Worm (Caenorhabditis elegans) whole organism, L4 larva: ENCODE results near the gene C30F2.4.

Source experiments
- D1046.2 ChIP-seq: fragments of 200-800 bp; sonication (Bioruptor generic); IDR thresholded peaks from 2 replicates; pipeline ENCODE4 v1.3.6; 2022; ENCODE audit warnings: missing genetic modification characterization, missing compliant biosample characterization
- F26F4.8 ChIP-seq: fragments of 200-800 bp; sonication (Bioruptor generic); conservative IDR thresholded peaks from 2 replicates; pipeline ENCODE4 v1.3.6; 2022; ENCODE audit warnings: missing genetic modification characterization, missing compliant biosample characterization
- F37D6.2 ChIP-seq: sonication (generic microtip); optimal IDR thresholded peaks from 2 replicates; lab custom pipeline; 2016; ENCODE audit warnings: mild to moderate bottlenecking, missing genetic modification characterization, missing compliant biosample characterization
- R02D3.7 ChIP-seq: fragments of 150-350 bp; sonication (generic microtip); optimal IDR thresholded peaks from 3 replicates; lab custom pipeline; 2014; ENCODE audit warnings: missing biosample characterization, missing genetic modification characterization
- T26A8.4 ChIP-seq: fragments of 200-800 bp; sonication (Bioruptor generic); IDR thresholded peaks from 2 replicates; pipeline ENCODE4 v1.3.6; 2022; ENCODE audit warnings: missing genetic modification characterization, missing compliant biosample characterization
- Y48G9A.11 ChIP-seq: fragments of 200-800 bp; sonication (Bioruptor generic); IDR thresholded peaks from 2 replicates; pipeline ENCODE4 v1.3.6; 2022; ENCODE audit warnings: missing genetic modification reagents, missing genetic modification characterization, missing compliant biosample characterization
- Y5F2A.4 ChIP-seq: fragments of 200-800 bp; sonication (Bioruptor generic); optimal IDR thresholded peaks from 2 replicates; lab custom pipeline; 2018; ENCODE audit warnings: mild to moderate bottlenecking, missing genetic modification characterization, missing compliant biosample characterization
- ZK337.2 ChIP-seq: fragments of 200-800 bp; sonication (Bioruptor generic); IDR thresholded peaks from 2 replicates; pipeline ENCODE4 v1.3.6; 2022; ENCODE audit warnings: missing genetic modification reagents, missing genetic modification characterization, missing compliant biosample characterization
- ZK546.5 ChIP-seq, 2 experiments: sonication (generic microtip); optimal IDR thresholded peaks; 2 replicates each; lab custom pipeline; 2017; ENCODE audit warnings: missing biosample characterization in 2 of 2, missing genetic modification characterization in 2 of 2
- aha-1 ChIP-seq: fragments of 150-350 bp; peaks from one replicate; lab custom pipeline; 2014; ENCODE audit warnings: missing biosample characterization, missing genetic modification characterization
- aly-2 ChIP-seq: sonication (generic microtip); optimal IDR thresholded peaks from 2 replicates; lab custom pipeline; 2018; ENCODE audit warnings: missing biosample characterization, missing genetic modification characterization
- ama-1 ChIP-seq: fragments of 150-350 bp; optimal IDR thresholded peaks from 2 replicates; lab custom pipeline; 2014; ENCODE audit warnings: inconsistent platforms, mixed read lengths
- ceh-20 ChIP-seq: fragments of 200-800 bp; sonication (Bioruptor generic); IDR thresholded peaks from 2 replicates; pipeline ENCODE4 v1.3.6; 2022; ENCODE audit warnings: missing genetic modification reagents, missing genetic modification characterization, missing compliant biosample characterization
- ceh-44 ChIP-seq: fragments of 200-800 bp; sonication (Bioruptor generic); IDR thresholded peaks from 2 replicates; pipeline ENCODE4 v1.3.6; 2022; ENCODE audit warnings: missing genetic modification reagents, missing genetic modification characterization, missing compliant biosample characterization
- ctbp-1 ChIP-seq: fragments of 200-800 bp; sonication (Bioruptor generic); IDR thresholded peaks from 2 replicates; pipeline ENCODE4 v1.3.6; 2022; ENCODE audit warnings: missing genetic modification reagents, missing genetic modification characterization, missing compliant biosample characterization
- daf-12 ChIP-seq: fragments of 150-350 bp; optimal IDR thresholded peaks from 2 replicates; lab custom pipeline; 2014; ENCODE audit warnings: missing biosample characterization, missing genetic modification reagents, missing genetic modification characterization
- dmd-8 ChIP-seq: fragments of 200-800 bp; sonication (Bioruptor generic); IDR thresholded peaks from 2 replicates; pipeline ENCODE4 v1.3.6; 2022; ENCODE audit warnings: missing genetic modification characterization, missing compliant biosample characterization
- dve-1 ChIP-seq: sonication (generic microtip); optimal IDR thresholded peaks from 2 replicates; lab custom pipeline; 2017; ENCODE audit warnings: antibody characterized with exemption, mild to moderate bottlenecking, missing genetic modification characterization, missing compliant biosample characterization; ENCODE audit not compliant: insufficient read depth
- egl-43 ChIP-seq: fragments of 200-800 bp; sonication (Bioruptor generic); IDR thresholded peaks from 2 replicates; pipeline ENCODE4 v1.3.6; 2022; ENCODE audit warnings: missing genetic modification reagents, missing genetic modification characterization, missing compliant biosample characterization
- fkh-10 ChIP-seq: fragments of 150-350 bp; optimal IDR thresholded peaks from 2 replicates; lab custom pipeline; 2014; ENCODE audit warnings: missing biosample characterization, missing genetic modification reagents, missing genetic modification characterization
- hif-1 ChIP-seq, 2 experiments: sonication (generic microtip); optimal IDR thresholded peaks; 2 replicates each; lab custom pipeline; 2016 to 2017; ENCODE audit warnings: missing compliant biosample characterization in 2 of 2, missing genetic modification characterization in 2 of 2, missing genetic modification reagents in 2 of 2, missing genotype in 2 of 2, mild to moderate bottlenecking in 1 of 2
- jun-1 ChIP-seq: fragments of 150-350 bp; optimal IDR thresholded peaks from 2 replicates; lab custom pipeline; 2014; ENCODE audit warnings: missing biosample characterization, missing genetic modification reagents, missing genetic modification characterization
- lim-7 ChIP-seq: fragments of 200-800 bp; sonication (Bioruptor generic); IDR thresholded peaks from 2 replicates; pipeline ENCODE4 v1.3.6; 2022; ENCODE audit warnings: missing genetic modification characterization, missing compliant biosample characterization
- lin-1 ChIP-seq: fragments of 200-800 bp; sonication (Bioruptor generic); IDR thresholded peaks from 2 replicates; pipeline ENCODE4 v1.3.6; 2022; ENCODE audit warnings: missing genetic modification reagents, missing genetic modification characterization, missing compliant biosample characterization
- lin-15B ChIP-seq: fragments of 150-350 bp; sonication (generic microtip); optimal IDR thresholded peaks from 3 replicates; lab custom pipeline; 2014; ENCODE audit warnings: missing biosample characterization, missing genetic modification characterization
- lin-38 ChIP-seq: fragments of 200-800 bp; sonication (Bioruptor generic); IDR thresholded peaks from 2 replicates; pipeline ENCODE4 v1.3.6; 2022; ENCODE audit warnings: missing genetic modification reagents, missing genetic modification characterization, missing compliant biosample characterization
- madf-9 ChIP-seq: fragments of 200-800 bp; sonication (Bioruptor generic); conservative IDR thresholded peaks from 2 replicates; pipeline ENCODE4 v1.3.6; 2022; ENCODE audit warnings: missing genetic modification reagents, missing genetic modification characterization, missing compliant biosample characterization
- mdt-29 ChIP-seq: fragments of 200-800 bp; sonication (Bioruptor generic); IDR thresholded peaks from 2 replicates; pipeline ENCODE4 v1.3.6; 2022; ENCODE audit warnings: missing genetic modification reagents, missing genetic modification characterization, missing compliant biosample characterization
- mes-2 ChIP-seq: sonication (generic microtip); optimal IDR thresholded peaks from 2 replicates; lab custom pipeline; 2016; ENCODE audit warnings: missing genotype, mild to moderate bottlenecking, missing genetic modification characterization, missing compliant biosample characterization; ENCODE audit not compliant: poor library complexity, severe bottlenecking
- mxl-2 ChIP-seq: fragments of 200-800 bp; sonication (Bioruptor generic); conservative IDR thresholded peaks from 2 replicates; pipeline ENCODE4 v1.3.6; 2022; ENCODE audit warnings: missing genetic modification reagents, missing genetic modification characterization, missing compliant biosample characterization
- mxl-3 ChIP-seq: fragments of 200-800 bp; sonication (Bioruptor generic); optimal IDR thresholded peaks from 2 replicates; lab custom pipeline; 2018; ENCODE audit warnings: mild to moderate bottlenecking, missing genetic modification characterization, missing compliant biosample characterization
- nhr-10 ChIP-seq: fragments of 150-350 bp; optimal IDR thresholded peaks from 2 replicates; lab custom pipeline; 2014; ENCODE audit warnings: missing biosample characterization, missing genetic modification characterization
- nhr-11 ChIP-seq: fragments of 150-350 bp; optimal IDR thresholded peaks from 2 replicates; lab custom pipeline; 2014; ENCODE audit warnings: missing biosample characterization, missing genetic modification characterization
- nhr-111 ChIP-seq: fragments of 200-800 bp; sonication (Bioruptor generic); optimal IDR thresholded peaks from 2 replicates; lab custom pipeline; 2018; ENCODE audit warnings: mild to moderate bottlenecking, missing genetic modification characterization, missing compliant biosample characterization
- nhr-237 ChIP-seq: sonication (generic microtip); optimal IDR thresholded peaks from 2 replicates; lab custom pipeline; 2017; ENCODE audit warnings: missing biosample characterization, missing genetic modification characterization
- nhr-42 ChIP-seq: fragments of 200-800 bp; sonication (Bioruptor generic); IDR thresholded peaks from 2 replicates; pipeline ENCODE4 v1.3.6; 2022; ENCODE audit warnings: missing genetic modification characterization, missing compliant biosample characterization
- nhr-48 ChIP-seq: sonication (generic microtip); optimal IDR thresholded peaks from 2 replicates; lab custom pipeline; 2016; ENCODE audit warnings: mild to moderate bottlenecking, missing genetic modification characterization, missing compliant biosample characterization
- nhr-77 ChIP-seq: fragments of 150-350 bp; optimal IDR thresholded peaks from 2 replicates; lab custom pipeline; 2014; ENCODE audit warnings: missing biosample characterization, missing genetic modification characterization
- pha-4 ChIP-seq, 2 experiments: fragments of 150-350 bp in 1 of 2; fragments of 200-800 bp in 1 of 2; sonication (Bioruptor generic) in 1 of 2; IDR thresholded peaks in 1 of 2; optimal IDR thresholded peaks in 1 of 2; 2 replicates each; pipeline versions ENCODE4 v1.3.6 to Lab custom; 2014 to 2022; ENCODE audit warnings: missing genetic modification characterization in 2 of 2, missing genetic modification reagents in 2 of 2, missing biosample characterization in 1 of 2, missing compliant biosample characterization in 1 of 2
- php-3 ChIP-seq: fragments of 200-800 bp; sonication (Bioruptor generic); IDR thresholded peaks from 2 replicates; pipeline ENCODE4 v1.3.6; 2022; ENCODE audit warnings: missing genetic modification reagents, missing genetic modification characterization, missing compliant biosample characterization
- rbr-2 ChIP-seq: sonication (generic microtip); optimal IDR thresholded peaks from 2 replicates; lab custom pipeline; 2016; ENCODE audit warnings: missing genotype, missing genetic modification characterization, missing compliant biosample characterization
- saeg-2 ChIP-seq: fragments of 200-800 bp; sonication (Bioruptor generic); IDR thresholded peaks from 2 replicates; pipeline ENCODE4 v1.3.6; 2022; ENCODE audit warnings: missing genetic modification reagents, missing genetic modification characterization, missing compliant biosample characterization
- sdz-12 ChIP-seq: fragments of 200-800 bp; sonication (Bioruptor generic); optimal IDR thresholded peaks from 2 replicates; lab custom pipeline; 2018; ENCODE audit warnings: mild to moderate bottlenecking, missing genetic modification characterization, missing compliant biosample characterization
- skn-1 ChIP-seq: fragments of 150-350 bp; optimal IDR thresholded peaks from 2 replicates; lab custom pipeline; 2014; ENCODE audit warnings: missing biosample characterization, missing genetic modification characterization
- snpc-4 ChIP-seq: fragments of 150-350 bp; optimal IDR thresholded peaks from 2 replicates; lab custom pipeline; 2014; ENCODE audit warnings: missing biosample characterization, missing genetic modification characterization
- spr-1 ChIP-seq: sonication (generic microtip); optimal IDR thresholded peaks from 2 replicates; lab custom pipeline; 2016; ENCODE audit warnings: mild to moderate bottlenecking, missing genetic modification characterization, missing compliant biosample characterization
- tag-97 ChIP-seq: fragments of 200-800 bp; sonication (Bioruptor generic); IDR thresholded peaks from 2 replicates; pipeline ENCODE4 v1.3.6; 2022; ENCODE audit warnings: missing genetic modification characterization, missing compliant biosample characterization
- vab-7 ChIP-seq: fragments of 200-800 bp; sonication (Bioruptor generic); IDR thresholded peaks from 2 replicates; pipeline ENCODE4 v1.3.6; 2022; ENCODE audit warnings: missing genetic modification reagents, missing genetic modification characterization, missing compliant biosample characterization
- zfp-2 ChIP-seq: sonication (generic microtip); optimal IDR thresholded peaks from 2 replicates; lab custom pipeline; 2016; ENCODE audit warnings: mild to moderate bottlenecking, missing genetic modification characterization, missing compliant biosample characterization
- zip-2 ChIP-seq: fragments of 150-350 bp; optimal IDR thresholded peaks from 2 replicates; lab custom pipeline; 2014; ENCODE audit warnings: missing biosample characterization, missing genetic modification characterization
- ztf-11 ChIP-seq: fragments of 150-350 bp; optimal IDR thresholded peaks from 2 replicates; lab custom pipeline; 2014; ENCODE audit warnings: missing biosample characterization, missing genetic modification characterization
- ztf-7 ChIP-seq: fragments of 150-350 bp; optimal IDR thresholded peaks from 2 replicates; lab custom pipeline; 2014; ENCODE audit warnings: missing biosample characterization, missing genetic modification characterization

C30F2.4 gene

ce11 chrX:16040207-16040716 is 36.1 kb downstream of the C30F2.4 start, which contains the start of gene B0395.3 (continued):
- TF ChIP-seq Y48G9A.11 (GFP tag; lab: Robert Waterston, UW): no peak
- TF ChIP-seq lim-7 (GFP tag; lab: Robert Waterston, UW): 0 out of 2 replicates have a peak, but pooled peaks have one; percentile 33
- TF ChIP-seq sdz-12 (GFP tag; lab: Kevin White, UChicago): no peak
- TF ChIP-seq ama-1 (lab: Kevin White, UChicago): no peak
- peak; percentile 58 for TF ChIP-seq egl-43 (GFP tag; lab: Robert Waterston, UW)
- TF ChIP-seq rbr-2: peak; percentile 32
- TF ChIP-seq mes-2 (tag; lab: Kevin White, UChicago): peak; percentile 68
- TF ChIP-seq hif-1 (tag; optimal IDR thresholded peaks at IDR 0.05; lab: Kevin White, UChicago): peak in 1 of 2 experiments; percentile 20
- TF ChIP-seq snpc-4 (tag; lab: Kevin White, UChicago): no peak
- no peak for TF ChIP-seq spr-1 (tag; lab: Kevin White, UChicago)
- no peak for TF ChIP-seq nhr-237 (tag; lab: Kevin White, UChicago)
- no peak for TF ChIP-seq ztf-7 (tag; lab: Kevin White, UChicago)
- no peak for TF ChIP-seq madf-9 (GFP tag; lab: Robert Waterston, UW)
- no peak for TF ChIP-seq D1046.2 (GFP tag; lab: Robert Waterston, UW)
- no peak for TF ChIP-seq nhr-77 (tag; lab: Kevin White, UChicago)
- TF ChIP-seq jun-1 (tag; lab: Kevin White, UChicago): no peak
- TF ChIP-seq saeg-2 (GFP tag; lab: Robert Waterston, UW): no peak
- TF ChIP-seq ctbp-1 (GFP tag; lab: Robert Waterston, UW): peak; percentile 44; the same call in 1 of the 2 replicates
- no peak for TF ChIP-seq nhr-10 (tag; lab: Kevin White, UChicago)
- TF ChIP-seq dve-1 (tag; lab: Kevin White, UChicago): peak; percentile 53
- TF ChIP-seq ZK337.2 (GFP tag; lab: Robert Waterston, UW): no peak
- 0 out of 2 replicates have a peak, but pooled peaks have one; percentile 29 for TF ChIP-seq vab-7 (GFP tag; lab: Robert Waterston, UW)
- TF ChIP-seq mxl-3 (GFP tag; lab: Kevin White, UChicago): peak; percentile 59
- TF ChIP-seq R02D3.7 (tag; lab: Kevin White, UChicago): no peak
- no peak for TF ChIP-seq mdt-29 (GFP tag; lab: Robert Waterston, UW)
- no peak for TF ChIP-seq nhr-48 (tag; lab: Kevin White, UChicago)
- no peak for TF ChIP-seq lin-15B
- TF ChIP-seq tag-97 (GFP tag; lab: Robert Waterston, UW): no peak
- no peak for TF ChIP-seq daf-12
- TF ChIP-seq ceh-20 (GFP tag; lab: Robert Waterston, UW): no peak
- TF ChIP-seq aha-1 (tag; lab: Kevin White, UChicago): peak; percentile 23
- TF ChIP-seq ZK546.5 (tag; optimal IDR thresholded peaks at IDR 0.05; lab: Kevin White, UChicago): no peak
- no peak for TF ChIP-seq Y5F2A.4 (GFP tag; lab: Kevin White, UChicago)
- TF ChIP-seq skn-1: no peak
- TF ChIP-seq nhr-42 (GFP tag; lab: Robert Waterston, UW): no peak
- peak; percentile 36; the same call in 1 of the 2 replicates for TF ChIP-seq pha-4 (GFP tag; IDR thresholded peaks at IDR 0.05; lab: Robert Waterston, UW)
- no peak for TF ChIP-seq pha-4 (tag; optimal IDR thresholded peaks at IDR 0.05; lab: Kevin White, UChicago)
- TF ChIP-seq nhr-111: no peak
- TF ChIP-seq php-3: no peak
- TF ChIP-seq mxl-2 (GFP tag; lab: Robert Waterston, UW): no peak
- TF ChIP-seq zip-2 (tag; lab: Kevin White, UChicago): no peak
- TF ChIP-seq fkh-10 (GFP tag; lab: Kevin White, UChicago): no peak
- no peak for TF ChIP-seq aly-2 (tag; lab: Kevin White, UChicago)
- peak; percentile 24; the same call in 1 of the 2 replicates for TF ChIP-seq lin-1 (GFP tag; lab: Robert Waterston, UW)
- TF ChIP-seq ceh-44 (GFP tag; lab: Robert Waterston, UW): no peak
- no peak for TF ChIP-seq dmd-8
- TF ChIP-seq T26A8.4 (GFP tag; lab: Robert Waterston, UW): no peak; the same call in 1 of the 2 replicates
- TF ChIP-seq lin-38 (GFP tag; lab: Robert Waterston, UW): no peak
- TF ChIP-seq F26F4.8 (GFP tag; lab: Robert Waterston, UW): no peak
- no peak for TF ChIP-seq F37D6.2 (tag; lab: Kevin White, UChicago)
- TF ChIP-seq ztf-11 (tag; lab: Kevin White, UChicago): no peak
- TF ChIP-seq zfp-2: no peak
- peak; percentile 58 for TF ChIP-seq nhr-11
